Fruit fly (Drosophila melanogaster): ENCODE measurements around the gene noc.

Gene noc

dm6 chr2L:14502578-14503426, 12.1 kb downstream of the noc start (continued):
- TF ChIP-seq emc (GFP tag; optimal IDR thresholded peaks at IDR 0.05) (peak; percentile 85), CG18262 (tag; optimal IDR thresholded peaks at IDR 0.05) (peak; percentile 91), Adf1 (GFP tag; IDR thresholded peaks at IDR 0.05) (peak; percentile 54; the same call in 1 of the 2 replicates), Dip3 (GFP tag; optimal IDR thresholded peaks at IDR 0.05) (peak; percentile 93), CG10147 (GFP tag; optimal IDR thresholded peaks at IDR 0.05) (peak; percentile 87), CG9609 (GFP tag; optimal IDR thresholded peaks at IDR 0.05) (peak; percentile 91), Drgx (GFP tag; IDR thresholded peaks at IDR 0.05) (peak; percentile 80), CG18599 (GFP tag; optimal IDR thresholded peaks at IDR 0.05) (peak; percentile 94), Dad (GFP tag; optimal IDR thresholded peaks at IDR 0.05) (peak; percentile 86), CG32532 (GFP tag; IDR thresholded peaks at IDR 0.05) (peak; percentile 93), jing (GFP tag; optimal IDR thresholded peaks at IDR 0.05) (peak; percentile 91), ranshi (GFP tag; IDR thresholded peaks at IDR 0.05) (peak; percentile 92), CG30020 (tag; optimal IDR thresholded peaks at IDR 0.05) (peak; percentile 30), pb (GFP tag; optimal IDR thresholded peaks at IDR 0.05) (peak; percentile 88), CG6683 (GFP tag; optimal IDR thresholded peaks at IDR 0.05) (peak; percentile 70), fu2 (GFP tag; optimal IDR thresholded peaks at IDR 0.05) (peak; percentile 86), CG9727 (GFP tag; optimal IDR thresholded peaks at IDR 0.05) (peak; percentile 88), CG18764 (GFP tag; optimal IDR thresholded peaks at IDR 0.05) (peak; percentile 90), Oaz (GFP tag; IDR thresholded peaks at IDR 0.05) (peak; percentile 88), HLH4C (GFP tag; IDR thresholded peaks at IDR 0.05; ENCODE audit: partially characterized antibody) (no peak), CG1792 (GFP tag; optimal IDR thresholded peaks at IDR 0.05) (peak; percentile 86), CG13287 (GFP tag; IDR thresholded peaks at IDR 0.05; ENCODE audit: partially characterized antibody) (no peak; the same call in 1 of the 2 replicates), Dref (GFP tag; IDR thresholded peaks at IDR 0.05) (no peak), CG13775 (GFP tag; optimal IDR thresholded peaks at IDR 0.05) (peak; percentile 83), CG9215 (GFP tag; IDR thresholded peaks at IDR 0.05) (peak; percentile 79), dpn (GFP tag; optimal IDR thresholded peaks at IDR 0.05) (peak; percentile 95), CG1832 (GFP tag; optimal IDR thresholded peaks at IDR 0.05) (no peak), Ada2b (GFP tag; IDR thresholded peaks at IDR 0.05) (peak; percentile 94), ERR (GFP tag; optimal IDR thresholded peaks at IDR 0.05) (peak; percentile 86), CG7745 (tag; optimal IDR thresholded peaks at IDR 0.05) (no peak), ac (GFP tag; optimal IDR thresholded peaks at IDR 0.05) (peak; percentile 63), CG14050 (GFP tag; IDR thresholded peaks at IDR 0.05) (peak; percentile 91), E2f2 (GFP tag; IDR thresholded peaks at IDR 0.05) (peak; percentile 72), CG30431 (GFP tag; optimal IDR thresholded peaks at IDR 0.05) (peak; percentile 90), sr (GFP tag; IDR thresholded peaks at IDR 0.05) (peak; percentile 92), org-1 (GFP tag; optimal IDR thresholded peaks at IDR 0.05) (peak; percentile 92), CG18476 (GFP tag; optimal IDR thresholded peaks at IDR 0.05) (peak; percentile 86), Sry-δ (GFP tag; optimal IDR thresholded peaks at IDR 0.05) (peak; percentile 61), twi (tag; optimal IDR thresholded peaks at IDR 0.05) (peak; percentile 66), Xrp1 (GFP tag; IDR thresholded peaks at IDR 0.05) (peak; percentile 90), CG15073 (GFP tag; optimal IDR thresholded peaks at IDR 0.05) (peak; percentile 61), CG12219 (GFP tag; optimal IDR thresholded peaks at IDR 0.05) (peak; percentile 94), Fer2 (tag; optimal IDR thresholded peaks at IDR 0.05) (peak; percentile 81), nmo (GFP tag; optimal IDR thresholded peaks at IDR 0.05) (peak; percentile 91), CG3726 (GFP tag; IDR thresholded peaks at IDR 0.05) (peak; percentile 83), CG2712 (tag; optimal IDR thresholded peaks at IDR 0.05) (peak; percentile 91), Rx (GFP tag; IDR thresholded peaks at IDR 0.05) (peak; percentile 92), CG3995 (GFP tag; optimal IDR thresholded peaks at IDR 0.05) (peak; percentile 58), CG9876 (GFP tag; optimal IDR thresholded peaks at IDR 0.05) (peak; percentile 90), so (GFP tag; IDR thresholded peaks at IDR 0.05) (peak; percentile 95)

Measured in whole organism, embryonic.